Worm (Caenorhabditis elegans) whole organism, L2 larva: Measurements from ENCODE around the gene srt-56.

Experiments
- R02D3.7 ChIP-seq: fragments of 150-350 bp; optimal IDR thresholded peaks from 2 replicates; lab custom pipeline; 2014; ENCODE audit warnings: missing biosample characterization, missing genetic modification characterization
- ama-1 ChIP-seq: fragments of 150-350 bp; optimal IDR thresholded peaks from 2 replicates; lab custom pipeline; 2018; ENCODE audit warnings: inconsistent platforms
- crh-2 ChIP-seq: sonication (generic microtip); optimal IDR thresholded peaks from 2 replicates; lab custom pipeline; 2017; ENCODE audit warnings: missing biosample characterization, missing genetic modification characterization
- elt-3 ChIP-seq: sonication (generic microtip); optimal IDR thresholded peaks from 2 replicates; lab custom pipeline; 2017; ENCODE audit warnings: missing biosample characterization, missing genetic modification characterization
- lin-13 ChIP-seq: fragments of 150-350 bp; optimal IDR thresholded peaks from 2 replicates; lab custom pipeline; 2014; ENCODE audit warnings: missing biosample characterization, missing genetic modification reagents, missing genetic modification characterization
- lin-39 ChIP-seq: fragments of 150-350 bp; optimal IDR thresholded peaks from 2 replicates; lab custom pipeline; 2014; ENCODE audit warnings: missing biosample characterization, missing genetic modification reagents, missing genetic modification characterization
- mdl-1 ChIP-seq, 2 experiments: fragments of 150-350 bp in 1 of 2; sonication (generic microtip) in 1 of 2; optimal IDR thresholded peaks; 2 replicates each; lab custom pipeline; 2017; ENCODE audit warnings: missing biosample characterization in 2 of 2, missing genetic modification characterization in 2 of 2
- nhr-10 ChIP-seq: sonication (generic microtip); optimal IDR thresholded peaks from 2 replicates; lab custom pipeline; 2017; ENCODE audit warnings: missing biosample characterization, missing genetic modification characterization
- nhr-11 ChIP-seq: fragments of 150-350 bp; optimal IDR thresholded peaks from 2 replicates; lab custom pipeline; 2014; ENCODE audit warnings: missing biosample characterization, missing genetic modification characterization
- nhr-237 ChIP-seq: fragments of 150-350 bp; optimal IDR thresholded peaks from 2 replicates; lab custom pipeline; 2014; ENCODE audit warnings: missing biosample characterization, missing genetic modification characterization
- snpc-4 ChIP-seq: fragments of 150-350 bp; optimal IDR thresholded peaks from 2 replicates; lab custom pipeline; 2014; ENCODE audit warnings: missing biosample characterization, missing genetic modification characterization

- TF ChIP-seq elt-3 (no peak), nhr-237 (no peak), mdl-1 (tag; optimal IDR thresholded peaks at IDR 0.05; lab: Kevin White, UChicago) (no peak), lin-39 (tag; lab: Kevin White, UChicago) (no peak), snpc-4 (tag; lab: Kevin White, UChicago) (no peak), nhr-10 (tag; lab: Kevin White, UChicago) (no peak), crh-2 (tag; lab: Kevin White, UChicago) (no peak), nhr-11 (no peak), R02D3.7 (tag; lab: Kevin White, UChicago) (no peak), lin-13 (no peak), ama-1 (lab: Kevin White, UChicago) (no peak)
These were observed 28.3 kb upstream of the srt-56 start for ce11 chrV:3149910-3150428.
